Fruit fly (Drosophila melanogaster) whole organism, larva: ENCODE results near the gene Rip11.

Experiments
- noc ChIP-seq: fragments of 200-800 bp; sonication (Bioruptor generic); optimal IDR thresholded peaks from 3 replicates; lab custom pipeline; 2019; ENCODE audit warnings: missing biosample characterization, mild to moderate bottlenecking, missing genetic modification characterization, moderate library complexity

The Rip11 gene

DNA sequence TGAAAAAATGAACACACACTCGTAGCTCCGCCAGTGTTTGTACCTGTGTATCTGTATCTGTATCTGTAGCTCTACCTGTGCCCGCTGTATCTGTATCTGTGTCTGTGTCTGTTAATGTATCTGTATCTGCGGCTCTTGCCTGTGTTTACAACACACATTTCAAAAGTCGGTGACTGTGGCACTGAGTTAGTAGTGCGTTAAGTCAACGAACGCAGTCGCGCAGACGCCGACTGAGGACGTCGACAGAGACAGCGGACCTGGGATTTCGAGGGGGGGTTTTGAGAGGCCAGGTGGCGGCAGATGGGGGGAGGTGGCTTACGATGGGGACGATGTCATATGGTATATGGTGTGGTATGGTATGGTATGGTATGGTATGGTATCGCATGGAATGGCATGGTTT lies 20.8 kb upstream of the Rip11 start:
- no peak for TF ChIP-seq noc

- no peak for TF ChIP-seq noc
Measured at dm6 chrX:18665715-18666267, 18.3 kb upstream of the Rip11 start.

- TF ChIP-seq noc = no peak
Measured at dm6 chrX:18663362-18663761, 15.9 kb upstream of the Rip11 start.

- no peak for TF ChIP-seq noc
Measured at dm6 chrX:18662053-18662452, 14.6 kb upstream of the Rip11 start, which contains the start of gene CG6696. Gene CG6696, minus strand, starts transcription at chrX:18662153.

- peak; percentile 17 for TF ChIP-seq noc
Measured at dm6 chrX:18657502-18657947, 10.1 kb upstream of the Rip11 start, which contains the start of gene fu. Gene fu, plus strand, starts transcription at chrX:18657755.

DNA sequence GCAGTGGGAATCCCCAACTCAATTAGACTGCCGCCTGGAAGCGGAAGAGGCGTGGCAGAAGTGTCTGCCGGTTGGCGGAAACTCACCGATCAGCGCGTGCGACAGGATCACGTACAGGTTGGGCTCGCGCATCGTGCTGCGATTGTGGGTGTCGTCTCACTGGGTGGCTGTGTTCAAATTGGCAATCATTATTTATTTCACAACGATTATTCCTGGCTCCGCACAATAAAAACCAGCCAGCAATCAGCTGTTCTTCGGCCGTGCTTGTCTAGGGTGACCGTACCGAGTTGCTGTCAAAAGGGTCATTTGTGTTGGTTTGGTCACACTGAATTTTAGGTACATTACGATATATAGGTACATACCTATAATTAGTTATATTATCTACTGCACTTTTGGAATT lies 9.6 kb upstream of the Rip11 start, which contains the start of gene CG6659:
Gene CG6659, minus strand, starts transcription at position 275 of the 400 bp plus-strand sequence.
- TF ChIP-seq noc = no peak

- TF ChIP-seq noc = no peak
Measured at dm6 chrX:18652879-18653278, 5.4 kb upstream of the Rip11 start, which contains the start of gene Ing3. Gene Ing3, minus strand, starts transcription at chrX:18653091.

dm6 chrX:18650252-18650651 lies 2.8 kb upstream of the Rip11 start, which contains the start of gene Hou:
Gene Hou, minus strand, starts transcription at chrX:18650444.
- no peak for TF ChIP-seq noc

dm6 chrX:18647961-18648360 lies 513 bp upstream of the Rip11 start, which contains the start of gene Nup35:
Gene Nup35, plus strand, starts transcription at chrX:18648182.
- no peak for TF ChIP-seq noc

dm6 chrX:18645720-18646213 lies 1.7 kb downstream of the Rip11 start:
- TF ChIP-seq noc = peak; percentile 54

dm6 chrX:18644890-18645289 lies 2.6 kb downstream of the Rip11 start:
- peak; percentile 92 for TF ChIP-seq noc

- TF ChIP-seq noc = no peak
Measured at dm6 chrX:18643057-18643656, 4.3 kb downstream of the Rip11 start.

DNA sequence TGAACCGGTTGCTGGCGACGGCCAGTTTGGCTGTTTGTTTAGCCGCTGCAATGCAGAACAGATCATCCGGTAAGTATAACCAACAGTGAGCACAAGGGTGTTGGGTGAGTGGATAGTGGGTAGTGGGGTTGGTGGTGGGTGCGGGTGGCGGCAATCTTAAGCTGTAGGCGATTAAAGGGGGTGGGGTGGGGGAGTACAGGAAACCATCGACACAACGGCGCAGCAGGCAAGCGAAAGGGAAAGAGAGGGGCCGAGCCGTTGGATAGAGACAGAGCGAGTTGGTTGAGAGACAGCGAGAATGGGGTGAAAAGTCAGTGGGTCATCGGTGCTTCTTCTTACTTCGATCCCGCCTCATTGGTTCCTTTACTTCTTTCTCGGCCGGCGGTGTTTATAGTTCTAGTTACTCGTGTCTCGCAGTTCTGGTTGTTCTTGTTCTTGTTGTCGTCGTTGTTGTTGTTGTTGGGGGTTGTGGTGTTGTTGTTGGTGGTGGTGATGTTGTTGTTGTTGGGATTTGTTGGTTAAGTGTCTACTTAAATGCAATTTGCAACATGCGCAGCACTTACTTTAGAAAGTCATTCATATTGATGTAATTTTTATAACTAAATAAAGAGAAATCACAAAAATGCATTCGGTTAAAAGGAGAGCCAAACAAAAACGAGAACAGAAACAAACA lies 11.0 kb downstream of the Rip11 start:
- no peak for TF ChIP-seq noc

- TF ChIP-seq noc = no peak
Measured at dm6 chrX:18635118-18635552, 12.3 kb downstream of the Rip11 start.

dm6 chrX:18634716-18635115 lies 12.7 kb downstream of the Rip11 start, which contains the start of gene wgn:
Gene wgn, minus strand, starts transcription at chrX:18634908.
- no peak for TF ChIP-seq noc

DNA sequence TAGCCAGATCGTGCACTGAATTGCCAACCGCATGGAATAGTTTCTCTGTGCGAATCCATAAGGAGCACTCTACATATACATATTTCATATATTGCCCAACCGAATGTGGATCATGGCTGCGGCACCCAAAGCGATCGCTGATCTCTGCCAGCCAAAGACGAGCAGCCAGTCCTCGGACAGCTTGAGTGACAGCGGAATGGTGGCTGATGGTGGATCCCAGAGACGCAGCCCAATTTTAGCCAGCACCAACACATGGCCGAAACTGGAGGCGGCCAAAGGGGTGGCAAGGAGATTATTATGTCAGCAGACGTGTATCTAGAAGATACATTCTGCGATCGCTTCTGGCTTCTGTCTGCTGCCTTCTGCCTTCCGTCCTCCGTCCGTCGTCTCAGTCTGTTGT lies 16.5 kb downstream of the Rip11 start:
- no peak for TF ChIP-seq noc

DNA sequence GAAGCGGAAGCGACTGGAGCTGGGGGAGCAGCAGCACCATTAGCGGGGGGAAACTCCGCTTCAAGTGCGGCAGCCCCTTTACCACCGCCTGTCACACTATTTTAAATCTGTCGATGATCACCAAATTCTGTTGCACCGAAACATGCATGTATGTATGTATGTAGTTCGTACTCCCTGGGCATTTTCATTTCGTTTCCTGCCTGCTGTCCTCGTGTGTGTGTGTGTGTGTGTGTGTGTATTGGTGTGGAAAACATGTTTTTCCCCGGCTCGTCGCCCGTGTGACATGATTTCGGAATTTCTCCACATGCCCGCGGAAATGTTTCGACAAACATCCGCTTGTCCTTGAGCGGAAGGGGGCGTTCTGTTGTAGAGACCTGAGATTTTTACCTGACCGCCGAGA lies 20.4 kb downstream of the Rip11 start:
- TF ChIP-seq noc = no peak
